Fruit fly (Drosophila melanogaster) whole organism, embryonic: ENCODE measurements around the gene CG6569.

Source experiments
- ATbp ChIP-seq: fragments of 200-800 bp; sonication (Bioruptor generic); optimal IDR thresholded peaks from 2 replicates; lab custom pipeline; 2017; ENCODE audit warnings: missing biosample characterization, mild to moderate bottlenecking, missing genetic modification characterization, missing genetic modification reagents
- CG10274 ChIP-seq: fragments of 200-800 bp; sonication (Bioruptor generic); optimal IDR thresholded peaks from 3 replicates; lab custom pipeline; 2017; ENCODE audit warnings: missing biosample characterization, mild to moderate bottlenecking, missing genetic modification characterization
- CG10543 ChIP-seq: fragments of 200-800 bp; sonication (Bioruptor generic); optimal IDR thresholded peaks from 3 replicates; lab custom pipeline; 2017; ENCODE audit warnings: missing biosample characterization, mild to moderate bottlenecking, missing genetic modification characterization, moderate library complexity
- CG11093 ChIP-seq: fragments of 200-800 bp; sonication (Bioruptor generic); IDR thresholded peaks from 3 replicates; pipeline ENCODE4 v1.3.6; 2022; ENCODE audit warnings: missing biosample characterization, missing genetic modification characterization
- CG12769 ChIP-seq: fragments of 200-800 bp; sonication (Bioruptor generic); optimal IDR thresholded peaks from 2 replicates; lab custom pipeline; 2019; ENCODE audit warnings: missing biosample characterization, mild to moderate bottlenecking, missing genetic modification characterization, moderate library complexity
- CG13287 ChIP-seq: fragments of 200-800 bp; sonication (Bioruptor generic); IDR thresholded peaks from 2 replicates; pipeline ENCODE4 v1.3.6; 2022; ENCODE audit warnings: missing biosample characterization, missing genetic modification characterization; ENCODE audit not compliant: partially characterized antibody
- CG13624 ChIP-seq: fragments of 200-800 bp; sonication (Bioruptor generic); optimal IDR thresholded peaks from 2 replicates; lab custom pipeline; 2016; ENCODE audit warnings: missing biosample characterization, missing genetic modification characterization
- CG14014 ChIP-seq: fragments of 200-800 bp; sonication (Bioruptor generic); IDR thresholded peaks from 2 replicates; pipeline ENCODE4 v1.3.6; 2022; ENCODE audit warnings: missing biosample characterization, missing genetic modification characterization
- CG1529 ChIP-seq: fragments of 200-800 bp; sonication (Bioruptor generic); optimal IDR thresholded peaks from 3 replicates; lab custom pipeline; 2018; ENCODE audit warnings: missing biosample characterization, missing genetic modification characterization
- CG15514 ChIP-seq: fragments of 200-800 bp; sonication (Bioruptor generic); optimal IDR thresholded peaks from 3 replicates; lab custom pipeline; 2017; ENCODE audit warnings: missing biosample characterization, missing genetic modification characterization, mild to moderate bottlenecking, moderate library complexity, missing genetic modification reagents
- CG18764 ChIP-seq: fragments of 200-800 bp; sonication (Bioruptor generic); optimal IDR thresholded peaks from 3 replicates; lab custom pipeline; 2016; ENCODE audit warnings: missing biosample characterization, missing genetic modification characterization
- CG2712 ChIP-seq: fragments of 200-800 bp; optimal IDR thresholded peaks from 3 replicates; lab custom pipeline; 2019; ENCODE audit warnings: missing biosample characterization, mild to moderate bottlenecking, missing genetic modification characterization, moderate library complexity
- CG2875 ChIP-seq: fragments of 200-800 bp; sonication (Bioruptor generic); optimal IDR thresholded peaks from 2 replicates; lab custom pipeline; 2017; ENCODE audit warnings: missing biosample characterization, mild to moderate bottlenecking, missing genetic modification characterization, missing genetic modification reagents
- CG34422 ChIP-seq: fragments of 200-800 bp; sonication (Bioruptor generic); IDR thresholded peaks from 3 replicates; pipeline ENCODE4 v1.3.6; 2022; ENCODE audit warnings: missing biosample characterization, missing genetic modification characterization
- CG3838 ChIP-seq: fragments of 200-800 bp; sonication (Bioruptor generic); optimal IDR thresholded peaks from 3 replicates; lab custom pipeline; 2016; ENCODE audit warnings: missing biosample characterization, missing genetic modification characterization
- CG4282 ChIP-seq: fragments of 200-800 bp; sonication (Bioruptor generic); optimal IDR thresholded peaks from 2 replicates; lab custom pipeline; 2016; ENCODE audit warnings: missing biosample characterization, missing genetic modification characterization
- CG4617 ChIP-seq: fragments of 200-800 bp; sonication (Bioruptor generic); optimal IDR thresholded peaks from 3 replicates; lab custom pipeline; 2016; ENCODE audit warnings: missing biosample characterization, missing genetic modification characterization, borderline replicate concordance
- CG6654 ChIP-seq: fragments of 200-800 bp; sonication (Bioruptor generic); optimal IDR thresholded peaks from 2 replicates; lab custom pipeline; 2017; ENCODE audit warnings: missing biosample characterization, mild to moderate bottlenecking, missing genetic modification characterization
- CG7928 ChIP-seq: fragments of 200-800 bp; sonication (Bioruptor generic); optimal IDR thresholded peaks from 2 replicates; lab custom pipeline; 2017; ENCODE audit warnings: missing biosample characterization, mild to moderate bottlenecking, missing genetic modification characterization
- CG8290 ChIP-seq, 3 experiments: fragments of 200-800 bp; sonication (Bioruptor generic); optimal IDR thresholded peaks; 2 replicates each; lab custom pipeline; 2016 to 2019; ENCODE audit warnings: missing biosample characterization in 3 of 3, missing genetic modification characterization in 3 of 3, mild to moderate bottlenecking in 2 of 3, moderate library complexity in 1 of 3
- CG9609 ChIP-seq: fragments of 200-800 bp; sonication (Bioruptor generic); optimal IDR thresholded peaks from 3 replicates; lab custom pipeline; 2016; ENCODE audit warnings: missing biosample characterization, missing genetic modification characterization
- CHES-1-like ChIP-seq: fragments of 200-800 bp; sonication (Bioruptor generic); optimal IDR thresholded peaks from 2 replicates; lab custom pipeline; 2016; ENCODE audit warnings: missing biosample characterization, missing genetic modification characterization
- Dek ChIP-seq: fragments of 200-800 bp; sonication (Bioruptor generic); optimal IDR thresholded peaks from 3 replicates; lab custom pipeline; 2019; ENCODE audit warnings: missing biosample characterization, mild to moderate bottlenecking, missing genetic modification characterization, moderate library complexity
- Doc2 ChIP-seq: fragments of 200-800 bp; sonication (Bioruptor generic); IDR thresholded peaks from 2 replicates; pipeline ENCODE4 v1.3.6; 2022; ENCODE audit warnings: missing biosample characterization, missing genetic modification characterization
- Fer1 ChIP-seq: fragments of 200-800 bp; sonication (Bioruptor generic); optimal IDR thresholded peaks from 2 replicates; lab custom pipeline; 2017; ENCODE audit warnings: missing biosample characterization, mild to moderate bottlenecking, missing genetic modification characterization
- GATAe ChIP-seq: fragments of 200-800 bp; sonication (Bioruptor generic); conservative IDR thresholded peaks from 2 replicates; pipeline ENCODE4 v1.3.6; 2022; ENCODE audit warnings: missing biosample characterization, missing genetic modification characterization
- HLH4C ChIP-seq: fragments of 200-800 bp; sonication (Bioruptor generic); IDR thresholded peaks from 3 replicates; pipeline ENCODE4 v1.3.6; 2022; ENCODE audit warnings: missing biosample characterization, missing genetic modification characterization; ENCODE audit not compliant: partially characterized antibody
- Hand ChIP-seq: fragments of 200-800 bp; sonication (Bioruptor generic); optimal IDR thresholded peaks from 2 replicates; lab custom pipeline; 2017; ENCODE audit warnings: mild to moderate bottlenecking, missing biosample characterization, missing genetic modification reagents, missing genetic modification characterization
- Hmr ChIP-seq: fragments of 200-800 bp; sonication (Bioruptor generic); optimal IDR thresholded peaks from 3 replicates; lab custom pipeline; 2017; ENCODE audit warnings: mild to moderate bottlenecking, missing biosample characterization, missing genetic modification reagents, missing genetic modification characterization
- Hr78 ChIP-seq, 2 experiments: fragments of 200-800 bp in 1 of 2; fragments of >200 bp in 1 of 2; sonication (Bioruptor generic) in 1 of 2; optimal IDR thresholded peaks; 2 replicates each; lab custom pipeline; 2017 to 2019; ENCODE audit warnings: missing biosample characterization in 2 of 2, missing genetic modification characterization in 2 of 2, mild to moderate bottlenecking in 1 of 2, moderate library complexity in 1 of 2
- MBD-R2 ChIP-seq: fragments of 200-800 bp; sonication (Bioruptor generic); IDR thresholded peaks from 2 replicates; pipeline ENCODE4 v1.3.6; 2022; ENCODE audit warnings: missing biosample characterization, missing genetic modification characterization
- MESR4 ChIP-seq: fragments of 200-800 bp; sonication (Bioruptor generic); optimal IDR thresholded peaks from 2 replicates; lab custom pipeline; 2018; ENCODE audit warnings: missing biosample characterization, mild to moderate bottlenecking, missing genetic modification characterization, moderate library complexity
- Meics ChIP-seq: fragments of 200-800 bp; sonication (Bioruptor generic); optimal IDR thresholded peaks from 2 replicates; lab custom pipeline; 2017; ENCODE audit warnings: missing biosample characterization, mild to moderate bottlenecking, missing genetic modification characterization
- Spps ChIP-seq: fragments of 200-800 bp; sonication (Bioruptor generic); optimal IDR thresholded peaks from 2 replicates; lab custom pipeline; 2018; ENCODE audit warnings: missing biosample characterization, mild to moderate bottlenecking, missing genetic modification characterization
- Sry-β ChIP-seq: fragments of 200-800 bp; sonication (Bioruptor generic); optimal IDR thresholded peaks from 2 replicates; lab custom pipeline; 2018; ENCODE audit warnings: missing biosample characterization, mild to moderate bottlenecking, missing genetic modification characterization, moderate library complexity
- ab ChIP-seq: fragments of 200-800 bp; sonication (Bioruptor generic); optimal IDR thresholded peaks from 2 replicates; lab custom pipeline; 2016; ENCODE audit warnings: missing biosample characterization, missing genetic modification characterization
- ash1 ChIP-seq: fragments of 200-800 bp; sonication (Bioruptor generic); optimal IDR thresholded peaks from 2 replicates; lab custom pipeline; 2018; ENCODE audit warnings: missing biosample characterization, mild to moderate bottlenecking, missing genetic modification characterization
- bcd ChIP-seq: fragments of 200-800 bp; sonication (Bioruptor generic); optimal IDR thresholded peaks from 2 replicates; lab custom pipeline; 2017; ENCODE audit warnings: missing biosample characterization, mild to moderate bottlenecking, missing genetic modification characterization
- cg ChIP-seq: fragments of 200-800 bp; sonication (Bioruptor generic); optimal IDR thresholded peaks from 3 replicates; lab custom pipeline; 2019; ENCODE audit warnings: missing biosample characterization, mild to moderate bottlenecking, missing genetic modification characterization, moderate library complexity
- croc ChIP-seq: fragments of 200-800 bp; sonication (Bioruptor generic); conservative IDR thresholded peaks from 3 replicates; pipeline ENCODE4 v1.3.6; 2022; ENCODE audit warnings: missing biosample characterization, missing genetic modification characterization
- dimm ChIP-seq: fragments of 200-800 bp; sonication (Bioruptor generic); IDR thresholded peaks from 2 replicates; pipeline ENCODE4 v1.3.6; 2022; ENCODE audit warnings: missing biosample characterization, missing genetic modification characterization
- grn ChIP-seq: fragments of 200-800 bp; sonication (Bioruptor generic); optimal IDR thresholded peaks from 3 replicates; lab custom pipeline; 2017; ENCODE audit warnings: missing biosample characterization, missing genetic modification characterization
- mam ChIP-seq: fragments of 200-800 bp; sonication (Bioruptor generic); optimal IDR thresholded peaks from 3 replicates; lab custom pipeline; 2016; ENCODE audit warnings: missing biosample characterization, missing genetic modification characterization
- peb ChIP-seq: fragments of 200-800 bp; sonication (Bioruptor generic); IDR thresholded peaks from 2 replicates; pipeline ENCODE4 v1.3.6; 2022; ENCODE audit warnings: missing biosample characterization, missing genetic modification characterization
- phol ChIP-seq: fragments of 200-800 bp; sonication (Bioruptor generic); optimal IDR thresholded peaks from 3 replicates; lab custom pipeline; 2018; ENCODE audit warnings: missing biosample characterization, mild to moderate bottlenecking, missing genetic modification characterization, moderate library complexity
- pnt ChIP-seq: fragments of 200-800 bp; sonication (Bioruptor generic); optimal IDR thresholded peaks from 3 replicates; lab custom pipeline; 2016; ENCODE audit warnings: missing biosample characterization, missing genetic modification characterization
- salm ChIP-seq: fragments of 200-800 bp; sonication (Bioruptor generic); optimal IDR thresholded peaks from 2 replicates; lab custom pipeline; 2018; ENCODE audit warnings: missing biosample characterization, mild to moderate bottlenecking, missing genetic modification characterization
- tap ChIP-seq: fragments of 200-800 bp; optimal IDR thresholded peaks from 3 replicates; lab custom pipeline; 2019; ENCODE audit warnings: missing biosample characterization, mild to moderate bottlenecking, missing genetic modification characterization, moderate library complexity
- tx ChIP-seq: fragments of 200-800 bp; sonication (Bioruptor generic); optimal IDR thresholded peaks from 2 replicates; lab custom pipeline; 2016; ENCODE audit warnings: missing biosample characterization, missing genetic modification characterization
- unc-4 ChIP-seq: fragments of 200-800 bp; sonication (Bioruptor generic); IDR thresholded peaks from 2 replicates; pipeline ENCODE4 v1.3.6; 2022; ENCODE audit warnings: missing biosample characterization, missing genetic modification characterization; ENCODE audit not compliant: partially characterized antibody

CG6569 gene

DNA sequence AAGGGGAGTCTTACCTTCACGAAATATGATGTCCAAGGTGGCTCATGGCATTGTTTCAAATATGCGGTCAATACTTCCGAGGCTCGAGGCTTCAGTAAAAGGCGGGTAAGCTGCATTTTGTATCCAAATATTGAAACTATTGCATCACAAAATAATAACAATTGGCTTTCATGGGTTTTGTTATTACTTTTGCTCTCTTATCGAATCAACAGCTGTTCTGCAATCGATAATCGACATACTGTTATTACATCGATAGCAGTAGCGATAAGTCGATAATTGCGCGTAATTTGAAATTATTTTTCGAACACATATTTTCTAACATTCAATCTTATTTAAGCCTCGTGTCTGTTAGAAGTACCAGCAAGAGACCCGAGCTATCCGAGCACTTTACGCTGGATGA, 10.8 kb upstream of the CG6569 start, which contains the start of gene CG34148 (continued):
- TF ChIP-seq CG10543 (no peak), Hr78 (GFP tag; optimal IDR thresholded peaks at IDR 0.05; lab: Kevin White, UChicago) (no peak), phol (tag; lab: Kevin White, UChicago) (no peak), CG4282 (no peak), MESR4 (GFP tag; lab: Kevin White, UChicago) (peak; percentile 60), Hand (no peak), salm (tag; lab: Kevin White, UChicago) (no peak), CG2712 (no peak), ATbp (GFP tag; lab: Kevin White, UChicago) (no peak), CG34422 (GFP tag; lab: Robert Waterston, UW) (no peak), peb (GFP tag; lab: Robert Waterston, UW) (no peak), CG1529 (GFP tag; lab: Kevin White, UChicago) (no peak), CHES-1-like (no peak), Dek (no peak), cg (GFP tag; lab: Kevin White, UChicago) (no peak), GATAe (GFP tag; lab: Robert Waterston, UW) (no peak), CG9609 (GFP tag; lab: Kevin White, UChicago) (no peak), MBD-R2 (GFP tag; lab: Robert Waterston, UW) (peak; percentile 69), CG12769 (tag; lab: Kevin White, UChicago) (no peak), tap (no peak), pnt (GFP tag; lab: Kevin White, UChicago) (no peak), Doc2 (GFP tag; lab: Robert Waterston, UW) (no peak), ash1 (no peak), HLH4C (GFP tag; lab: Robert Waterston, UW) (peak; percentile 87), Meics (GFP tag; lab: Kevin White, UChicago) (no peak), Hmr (GFP tag; lab: Kevin White, UChicago) (no peak), croc (GFP tag; lab: Robert Waterston, UW) (no peak), tx (GFP tag; lab: Kevin White, UChicago) (no peak), dimm (GFP tag; lab: Robert Waterston, UW) (no peak), CG13287 (GFP tag; lab: Robert Waterston, UW) (peak; percentile 83), unc-4 (GFP tag; lab: Robert Waterston, UW) (peak; percentile 73), CG18764 (GFP tag; lab: Kevin White, UChicago) (no peak), CG10274 (no peak), ab (no peak), mam (no peak), Sry-β (GFP tag; lab: Kevin White, UChicago) (no peak), CG3838 (GFP tag; lab: Kevin White, UChicago) (no peak), CG2875 (GFP tag; lab: Kevin White, UChicago) (no peak), CG7928 (GFP tag; lab: Kevin White, UChicago) (no peak), CG11093 (GFP tag; lab: Robert Waterston, UW) (no peak), CG15514 (no peak), CG14014 (no peak), Spps (tag; lab: Kevin White, UChicago) (no peak), CG6654 (GFP tag; lab: Kevin White, UChicago) (no peak), bcd (no peak), Fer1 (GFP tag; lab: Kevin White, UChicago) (no peak), CG8290 (GFP tag; optimal IDR thresholded peaks at IDR 0.05; lab: Kevin White, UChicago) (no peak), CG8290 (tag; optimal IDR thresholded peaks at IDR 0.05; lab: Kevin White, UChicago) (no peak), CG13624 (no peak), CG4617 (GFP tag; lab: Kevin White, UChicago) (peak; percentile 37), grn (GFP tag; lab: Kevin White, UChicago) (no peak)
